Worm (Caenorhabditis elegans) whole organism, L4 larva: Measurements from ENCODE around the gene set-19.

Experiments used
- F37D6.2 ChIP-seq: sonication (generic microtip); optimal IDR thresholded peaks from 2 replicates; lab custom pipeline; 2016; ENCODE audit warnings: mild to moderate bottlenecking, missing genetic modification characterization, missing compliant biosample characterization
- F49E8.2 ChIP-seq: sonication (generic microtip); optimal IDR thresholded peaks from 2 replicates; lab custom pipeline; 2016; ENCODE audit warnings: missing compliant biosample characterization, mild to moderate bottlenecking, missing genetic modification characterization, borderline replicate concordance
- T20F7.1 ChIP-seq: fragments of 200-800 bp; sonication (Bioruptor generic); optimal IDR thresholded peaks from 2 replicates; lab custom pipeline; 2018; ENCODE audit warnings: mild to moderate bottlenecking, missing genetic modification characterization, missing compliant biosample characterization
- Y5F2A.4 ChIP-seq: fragments of 200-800 bp; sonication (Bioruptor generic); optimal IDR thresholded peaks from 2 replicates; lab custom pipeline; 2018; ENCODE audit warnings: mild to moderate bottlenecking, missing genetic modification characterization, missing compliant biosample characterization
- aha-1 ChIP-seq: fragments of 150-350 bp; peaks from one replicate; lab custom pipeline; 2014; ENCODE audit warnings: missing biosample characterization, missing genetic modification characterization
- ama-1 ChIP-seq: fragments of 150-350 bp; optimal IDR thresholded peaks from 2 replicates; lab custom pipeline; 2014; ENCODE audit warnings: inconsistent platforms, mixed read lengths
- ceh-20 ChIP-seq: fragments of 200-800 bp; sonication (Bioruptor generic); IDR thresholded peaks from 2 replicates; pipeline ENCODE4 v1.3.6; 2022; ENCODE audit warnings: missing genetic modification reagents, missing genetic modification characterization, missing compliant biosample characterization
- ceh-28 ChIP-seq: fragments of 150-350 bp; optimal IDR thresholded peaks from 2 replicates; lab custom pipeline; 2014; ENCODE audit warnings: missing biosample characterization, missing genetic modification reagents, missing genetic modification characterization
- ceh-44 ChIP-seq: fragments of 200-800 bp; sonication (Bioruptor generic); IDR thresholded peaks from 2 replicates; pipeline ENCODE4 v1.3.6; 2022; ENCODE audit warnings: missing genetic modification reagents, missing genetic modification characterization, missing compliant biosample characterization
- ceh-62 ChIP-seq: sonication (generic microtip); optimal IDR thresholded peaks from 2 replicates; lab custom pipeline; 2017; ENCODE audit warnings: missing biosample characterization, missing genetic modification characterization
- ceh-82 ChIP-seq: sonication (generic microtip); optimal IDR thresholded peaks from 2 replicates; lab custom pipeline; 2017; ENCODE audit warnings: missing biosample characterization, missing genetic modification characterization
- cey-2 ChIP-seq: sonication (generic microtip); optimal IDR thresholded peaks from 3 replicates; lab custom pipeline; 2017; ENCODE audit warnings: missing genetic modification characterization, mild to moderate bottlenecking, missing compliant biosample characterization, antibody characterized with exemption, borderline replicate concordance; ENCODE audit not compliant: insufficient read depth
- daf-19 ChIP-seq: fragments of 200-800 bp; sonication (Bioruptor generic); conservative IDR thresholded peaks from 2 replicates; pipeline ENCODE4 v1.3.6; 2022; ENCODE audit warnings: missing genetic modification characterization, missing compliant biosample characterization
- dmd-6 ChIP-seq: fragments of 200-800 bp; sonication (Bioruptor generic); IDR thresholded peaks from 2 replicates; pipeline ENCODE4 v1.3.6; 2022; ENCODE audit warnings: missing genetic modification reagents, missing genetic modification characterization, missing compliant biosample characterization
- dmd-8 ChIP-seq: fragments of 200-800 bp; sonication (Bioruptor generic); IDR thresholded peaks from 2 replicates; pipeline ENCODE4 v1.3.6; 2022; ENCODE audit warnings: missing genetic modification characterization, missing compliant biosample characterization
- dve-1 ChIP-seq: sonication (generic microtip); optimal IDR thresholded peaks from 2 replicates; lab custom pipeline; 2017; ENCODE audit warnings: antibody characterized with exemption, mild to moderate bottlenecking, missing genetic modification characterization, missing compliant biosample characterization; ENCODE audit not compliant: insufficient read depth
- egl-27 ChIP-seq: sonication (generic microtip); optimal IDR thresholded peaks from 3 replicates; lab custom pipeline; 2017; ENCODE audit warnings: missing biosample characterization, missing genetic modification reagents, missing genetic modification characterization
- egl-43 ChIP-seq: fragments of 200-800 bp; sonication (Bioruptor generic); IDR thresholded peaks from 2 replicates; pipeline ENCODE4 v1.3.6; 2022; ENCODE audit warnings: missing genetic modification reagents, missing genetic modification characterization, missing compliant biosample characterization
- hif-1 ChIP-seq, 2 experiments: sonication (generic microtip); optimal IDR thresholded peaks; 2 replicates each; lab custom pipeline; 2016 to 2017; ENCODE audit warnings: missing compliant biosample characterization in 2 of 2, missing genetic modification characterization in 2 of 2, missing genetic modification reagents in 2 of 2, missing genotype in 2 of 2, mild to moderate bottlenecking in 1 of 2
- hlh-30 ChIP-seq: sonication (generic microtip); optimal IDR thresholded peaks from 2 replicates; lab custom pipeline; 2017; ENCODE audit warnings: antibody characterized with exemption, mild to moderate bottlenecking, missing genetic modification characterization, missing compliant biosample characterization; ENCODE audit not compliant: insufficient read depth
- jun-1 ChIP-seq: fragments of 150-350 bp; optimal IDR thresholded peaks from 2 replicates; lab custom pipeline; 2014; ENCODE audit warnings: missing biosample characterization, missing genetic modification reagents, missing genetic modification characterization
- lim-7 ChIP-seq: fragments of 200-800 bp; sonication (Bioruptor generic); IDR thresholded peaks from 2 replicates; pipeline ENCODE4 v1.3.6; 2022; ENCODE audit warnings: missing genetic modification characterization, missing compliant biosample characterization
- lin-1 ChIP-seq: fragments of 200-800 bp; sonication (Bioruptor generic); IDR thresholded peaks from 2 replicates; pipeline ENCODE4 v1.3.6; 2022; ENCODE audit warnings: missing genetic modification reagents, missing genetic modification characterization, missing compliant biosample characterization
- lin-38 ChIP-seq: fragments of 200-800 bp; sonication (Bioruptor generic); IDR thresholded peaks from 2 replicates; pipeline ENCODE4 v1.3.6; 2022; ENCODE audit warnings: missing genetic modification reagents, missing genetic modification characterization, missing compliant biosample characterization
- lir-3 ChIP-seq: sonication (generic microtip); optimal IDR thresholded peaks from 2 replicates; lab custom pipeline; 2016; ENCODE audit warnings: mild to moderate bottlenecking, missing genetic modification characterization, missing compliant biosample characterization
- madf-5 ChIP-seq, 2 experiments: fragments of 200-800 bp; sonication (Bioruptor generic); IDR thresholded peaks; 2 replicates each; pipeline ENCODE4 v1.3.6; 2022; ENCODE audit warnings: missing compliant biosample characterization in 2 of 2, missing genetic modification characterization in 2 of 2
- madf-9 ChIP-seq: fragments of 200-800 bp; sonication (Bioruptor generic); conservative IDR thresholded peaks from 2 replicates; pipeline ENCODE4 v1.3.6; 2022; ENCODE audit warnings: missing genetic modification reagents, missing genetic modification characterization, missing compliant biosample characterization
- mdl-1 ChIP-seq, 2 experiments: fragments of 150-350 bp in 1 of 2; sonication (generic microtip) in 1 of 2; optimal IDR thresholded peaks; 2 replicates each; lab custom pipeline; 2014 to 2017; ENCODE audit warnings: missing biosample characterization in 2 of 2, missing genetic modification characterization in 2 of 2
- mdt-29 ChIP-seq: fragments of 200-800 bp; sonication (Bioruptor generic); IDR thresholded peaks from 2 replicates; pipeline ENCODE4 v1.3.6; 2022; ENCODE audit warnings: missing genetic modification reagents, missing genetic modification characterization, missing compliant biosample characterization
- mep-1 ChIP-seq: fragments of 150-350 bp; sonication (generic microtip); optimal IDR thresholded peaks from 3 replicates; lab custom pipeline; 2014; ENCODE audit warnings: missing biosample characterization, missing genetic modification characterization
- mes-2 ChIP-seq: sonication (generic microtip); optimal IDR thresholded peaks from 2 replicates; lab custom pipeline; 2016; ENCODE audit warnings: missing genotype, mild to moderate bottlenecking, missing genetic modification characterization, missing compliant biosample characterization; ENCODE audit not compliant: poor library complexity, severe bottlenecking
- mxl-3 ChIP-seq: fragments of 200-800 bp; sonication (Bioruptor generic); optimal IDR thresholded peaks from 2 replicates; lab custom pipeline; 2018; ENCODE audit warnings: mild to moderate bottlenecking, missing genetic modification characterization, missing compliant biosample characterization
- nhr-11 ChIP-seq: fragments of 150-350 bp; optimal IDR thresholded peaks from 2 replicates; lab custom pipeline; 2014; ENCODE audit warnings: missing biosample characterization, missing genetic modification characterization
- nhr-111 ChIP-seq: fragments of 200-800 bp; sonication (Bioruptor generic); optimal IDR thresholded peaks from 2 replicates; lab custom pipeline; 2018; ENCODE audit warnings: mild to moderate bottlenecking, missing genetic modification characterization, missing compliant biosample characterization
- nhr-28 ChIP-seq: fragments of 150-350 bp; optimal IDR thresholded peaks from 2 replicates; lab custom pipeline; 2014; ENCODE audit warnings: missing biosample characterization, missing genetic modification characterization
- nhr-48 ChIP-seq: sonication (generic microtip); optimal IDR thresholded peaks from 2 replicates; lab custom pipeline; 2016; ENCODE audit warnings: mild to moderate bottlenecking, missing genetic modification characterization, missing compliant biosample characterization
- nhr-6 ChIP-seq: fragments of 150-350 bp; optimal IDR thresholded peaks from 2 replicates; lab custom pipeline; 2014; ENCODE audit warnings: missing biosample characterization, missing genetic modification characterization
- nhr-76 ChIP-seq: fragments of 150-350 bp; optimal IDR thresholded peaks from 2 replicates; lab custom pipeline; 2014; ENCODE audit warnings: missing biosample characterization, missing genetic modification characterization
- nhr-77 ChIP-seq: fragments of 150-350 bp; optimal IDR thresholded peaks from 2 replicates; lab custom pipeline; 2014; ENCODE audit warnings: missing biosample characterization, missing genetic modification characterization
- php-3 ChIP-seq: fragments of 200-800 bp; sonication (Bioruptor generic); IDR thresholded peaks from 2 replicates; pipeline ENCODE4 v1.3.6; 2022; ENCODE audit warnings: missing genetic modification reagents, missing genetic modification characterization, missing compliant biosample characterization
- pqm-1 ChIP-seq: sonication (generic microtip); optimal IDR thresholded peaks from 2 replicates; lab custom pipeline; 2017; ENCODE audit warnings: missing biosample characterization, missing genetic modification characterization
- rbr-2 ChIP-seq: sonication (generic microtip); optimal IDR thresholded peaks from 2 replicates; lab custom pipeline; 2016; ENCODE audit warnings: missing genotype, missing genetic modification characterization, missing compliant biosample characterization
- snpc-4 ChIP-seq: fragments of 150-350 bp; optimal IDR thresholded peaks from 2 replicates; lab custom pipeline; 2014; ENCODE audit warnings: missing biosample characterization, missing genetic modification characterization
- spr-3 ChIP-seq: fragments of 200-800 bp; sonication (Bioruptor generic); optimal IDR thresholded peaks from 2 replicates; lab custom pipeline; 2018; ENCODE audit warnings: mild to moderate bottlenecking, missing genetic modification characterization, missing compliant biosample characterization
- unc-130 ChIP-seq: sonication (generic microtip); optimal IDR thresholded peaks from 2 replicates; lab custom pipeline; 2016; ENCODE audit warnings: missing genetic modification reagents, missing genetic modification characterization, missing compliant biosample characterization
- unc-62 ChIP-seq, 3 experiments: fragments of 150-350 bp in 1 of 3; sonication (generic microtip); optimal IDR thresholded peaks in 2 of 3; peaks in 1 of 3; 1 replicate in 1 of 3; 2 replicates in 2 of 3; lab custom pipeline; 2014 to 2017; ENCODE audit warnings: missing biosample characterization in 3 of 3, missing genetic modification characterization in 3 of 3, missing genetic modification reagents in 3 of 3, missing genotype in 1 of 3
- vab-7 ChIP-seq: fragments of 200-800 bp; sonication (Bioruptor generic); IDR thresholded peaks from 2 replicates; pipeline ENCODE4 v1.3.6; 2022; ENCODE audit warnings: missing genetic modification reagents, missing genetic modification characterization, missing compliant biosample characterization
- zag-1 ChIP-seq: fragments of 150-350 bp; optimal IDR thresholded peaks from 2 replicates; lab custom pipeline; 2014; ENCODE audit warnings: missing biosample characterization, missing genetic modification characterization
- ztf-11 ChIP-seq: fragments of 150-350 bp; optimal IDR thresholded peaks from 2 replicates; lab custom pipeline; 2014; ENCODE audit warnings: missing biosample characterization, missing genetic modification characterization

set-19 gene

DNA sequence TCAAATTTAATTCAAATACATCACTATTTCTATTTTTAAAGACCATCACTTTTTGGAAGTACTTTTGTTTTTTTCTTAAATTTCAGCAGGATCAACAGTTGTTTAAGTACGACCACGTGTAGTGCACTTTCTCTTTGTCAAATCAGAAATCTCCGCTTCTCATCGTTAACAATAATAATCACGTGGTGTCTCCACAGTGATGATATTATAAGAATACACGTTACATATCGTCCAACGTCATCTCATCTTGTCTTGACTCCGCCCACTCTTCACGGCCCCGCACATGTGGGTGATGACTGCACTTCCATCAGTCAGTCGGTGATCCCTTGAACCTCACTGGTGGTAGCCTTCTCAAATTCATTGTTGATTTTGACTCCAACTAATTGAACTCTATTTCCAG is 50.1 kb downstream of the set-19 start, which contains the start of gene argn-1 (continued):
- TF ChIP-seq jun-1 (tag; lab: Kevin White, UChicago) (no peak), madf-9 (no peak), zag-1 (tag; lab: Kevin White, UChicago) (no peak)
- TF ChIP-seq, all 104 proteins: peak for 10

DNA sequence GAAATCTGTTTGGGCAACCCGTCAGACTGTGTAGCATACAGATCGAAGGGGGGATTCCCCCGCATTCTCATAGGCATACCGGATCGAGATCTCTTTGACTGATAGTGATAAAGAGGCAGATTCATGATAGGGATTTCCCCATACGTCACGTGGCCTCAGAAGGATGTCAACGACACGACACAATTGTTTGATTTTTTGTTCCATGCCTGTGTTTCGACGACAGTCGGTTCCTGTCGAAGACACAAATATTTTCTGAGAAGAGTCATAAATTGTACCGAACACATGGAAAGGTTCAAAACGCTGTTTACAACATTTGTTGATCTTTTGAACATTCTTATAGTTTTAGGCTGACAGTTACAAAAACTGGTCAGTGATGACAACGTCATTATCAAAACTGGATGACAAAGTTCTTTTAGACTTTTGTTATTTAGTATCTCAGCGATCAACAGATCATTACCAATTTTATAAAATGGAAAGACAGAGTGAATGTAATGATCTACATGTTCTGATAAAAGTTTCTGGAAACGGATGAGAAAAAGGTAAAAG is 51.5 kb downstream of the set-19 start:
- TF ChIP-seq lin-38 (no peak), F37D6.2 (tag; lab: Kevin White, UChicago) (no peak), nhr-111 (GFP tag; lab: Kevin White, UChicago) (no peak), hlh-30 (tag; lab: Kevin White, UChicago) (peak; percentile 60), daf-19 (no peak), lin-1 (GFP tag; lab: Robert Waterston, UW) (no peak), php-3 (GFP tag; lab: Robert Waterston, UW) (0 out of 2 replicates have a peak, but pooled peaks have one; percentile 44), mxl-3 (GFP tag; lab: Kevin White, UChicago) (peak; percentile 78), madf-5 (GFP tag; IDR thresholded peaks at IDR 0.05; lab: Robert Waterston, UW) (no peak), nhr-28 (peak; percentile 41), mep-1 (tag; lab: Kevin White, UChicago) (no peak), ceh-28 (tag; lab: Kevin White, UChicago) (no peak), vab-7 (GFP tag; lab: Robert Waterston, UW) (no peak), unc-130 (GFP tag; lab: Kevin White, UChicago) (no peak), nhr-76 (tag; lab: Kevin White, UChicago) (no peak), nhr-77 (tag; lab: Kevin White, UChicago) (no peak), ceh-20 (GFP tag; lab: Robert Waterston, UW) (no peak), nhr-48 (tag; lab: Kevin White, UChicago) (peak; percentile 86), ztf-11 (no peak), egl-43 (GFP tag; lab: Robert Waterston, UW) (no peak), dmd-8 (no peak), egl-27 (tag; lab: Kevin White, UChicago) (no peak), pqm-1 (tag; lab: Kevin White, UChicago) (no peak), hif-1 (tag; optimal IDR thresholded peaks at IDR 0.05; lab: Kevin White, UChicago) (no peak), aha-1 (tag; lab: Kevin White, UChicago) (peak; percentile 90), rbr-2 (no peak), spr-3 (GFP tag; lab: Kevin White, UChicago) (no peak), ama-1 (lab: Kevin White, UChicago) (no peak), cey-2 (tag; lab: Kevin White, UChicago) (peak; percentile 36), F49E8.2 (tag; lab: Kevin White, UChicago) (no peak), nhr-11 (tag; lab: Kevin White, UChicago) (no peak), dmd-6 (GFP tag; lab: Robert Waterston, UW) (peak; percentile 55), lim-7 (GFP tag; lab: Robert Waterston, UW) (no peak), dve-1 (tag; lab: Kevin White, UChicago) (no peak), ceh-82 (no peak), mdt-29 (GFP tag; lab: Robert Waterston, UW) (no peak), nhr-6 (no peak), mes-2 (tag; lab: Kevin White, UChicago) (no peak), lir-3 (tag; lab: Kevin White, UChicago) (no peak), Y5F2A.4 (GFP tag; lab: Kevin White, UChicago) (no peak), snpc-4 (no peak), T20F7.1 (GFP tag; lab: Kevin White, UChicago) (no peak), ceh-62 (tag; lab: Kevin White, UChicago) (no peak), mdl-1 (tag; optimal IDR thresholded peaks at IDR 0.05; lab: Kevin White, UChicago) (peak; percentile 27 to 81), ceh-44 (no peak), unc-62 (GFP tag; optimal IDR thresholded peaks at IDR 0.05 in 1 of 2; lab: Kevin White, UChicago) (peak in 1 of 2 experiments; percentile 95), unc-62 (tag; optimal IDR thresholded peaks at IDR 0.05; lab: Kevin White, UChicago) (no peak)
